Fruit fly (Drosophila melanogaster) whole organism, embryonic: ENCODE data around the gene CG13044.

Source experiments
- CG14965 ChIP-seq: fragments of 200-800 bp; sonication (Bioruptor generic); optimal IDR thresholded peaks from 2 replicates; lab custom pipeline; 2016; ENCODE audit warnings: missing biosample characterization, missing genetic modification characterization, borderline replicate concordance
- CG9727 ChIP-seq: fragments of 200-800 bp; sonication (Bioruptor generic); optimal IDR thresholded peaks from 3 replicates; lab custom pipeline; 2017; ENCODE audit warnings: missing biosample characterization, mild to moderate bottlenecking, missing genetic modification characterization

DNA sequence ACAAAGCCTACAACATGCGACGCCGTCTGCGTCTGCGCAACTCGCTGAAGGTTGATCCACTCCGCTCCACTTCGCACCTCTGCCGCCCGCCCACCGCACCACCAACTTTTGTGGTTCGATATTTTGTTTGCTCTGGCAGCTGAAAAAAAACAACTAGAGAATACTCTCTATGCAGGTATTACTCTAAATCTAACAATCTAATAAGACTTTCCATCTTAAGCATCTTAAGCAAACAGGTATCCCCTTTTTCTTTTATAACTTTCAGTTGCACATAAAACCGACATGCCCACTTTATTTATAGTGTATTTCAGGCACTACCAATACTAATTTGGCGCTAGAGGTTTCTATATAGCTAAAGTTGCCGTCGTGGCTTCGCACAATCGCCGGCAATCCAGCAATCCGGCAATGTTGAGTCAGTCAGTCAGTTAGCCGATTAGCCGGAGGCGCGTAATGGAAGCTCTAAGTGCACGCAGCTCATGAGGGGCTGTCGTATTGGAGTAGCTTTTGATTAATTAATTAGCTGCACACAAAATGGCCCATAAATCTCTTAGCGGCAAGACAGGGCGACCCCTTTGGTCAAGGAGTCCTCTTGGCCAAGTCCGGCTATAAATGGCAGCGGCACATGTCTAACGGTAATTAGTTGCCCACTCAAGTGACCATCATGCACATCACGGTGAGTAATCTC lies 25.4 kb upstream of the CG13044 start, which contains the start of gene CG13058:
- TF ChIP-seq CG9727 (GFP tag; lab: Kevin White, UChicago) (peak; percentile 38), CG14965 (no peak)
